Worm (Caenorhabditis elegans) whole organism, L1 larva: Measurements from ENCODE around the gene gcy-32.

Source experiments
- C04F5.9 ChIP-seq: sonication (generic microtip); optimal IDR thresholded peaks from 2 replicates; lab custom pipeline; 2016; ENCODE audit warnings: missing genetic modification characterization, missing compliant biosample characterization
- C16A3.4 ChIP-seq: fragments of 150-350 bp; optimal IDR thresholded peaks from 2 replicates; lab custom pipeline; 2014; ENCODE audit warnings: missing biosample characterization, missing genetic modification characterization
- Y116A8C.19 ChIP-seq: sonication (generic microtip); optimal IDR thresholded peaks from 2 replicates; lab custom pipeline; 2016; ENCODE audit warnings: missing compliant biosample characterization, missing genetic modification characterization, borderline replicate concordance
- alr-1 ChIP-seq: fragments of 200-800 bp; sonication (Bioruptor generic); optimal IDR thresholded peaks from 2 replicates; lab custom pipeline; 2018; ENCODE audit warnings: borderline replicate concordance, mild to moderate bottlenecking, missing genetic modification characterization, missing compliant biosample characterization
- ama-1 ChIP-seq: fragments of 150-350 bp; optimal IDR thresholded peaks from 2 replicates; lab custom pipeline; 2014
- blmp-1 ChIP-seq: fragments of 150-350 bp; optimal IDR thresholded peaks from 2 replicates; lab custom pipeline; 2014; ENCODE audit warnings: missing biosample characterization, missing genetic modification characterization
- ceh-63 ChIP-seq: fragments of 200-800 bp; sonication (Bioruptor generic); optimal IDR thresholded peaks from 2 replicates; lab custom pipeline; 2018; ENCODE audit warnings: mild to moderate bottlenecking, missing genetic modification characterization, missing compliant biosample characterization
- ceh-82 ChIP-seq, 3 experiments: fragments of 150-350 bp in 1 of 3; sonication (generic microtip) in 2 of 3; optimal IDR thresholded peaks; 2 replicates each; lab custom pipeline; 2014 to 2017; ENCODE audit warnings: missing biosample characterization in 3 of 3, missing genetic modification characterization in 3 of 3
- ceh-88 ChIP-seq: fragments of 200-800 bp; sonication (Bioruptor generic); IDR thresholded peaks from 2 replicates; pipeline ENCODE4 v1.3.6; 2022; ENCODE audit warnings: missing genetic modification characterization, missing compliant biosample characterization
- ceh-90 ChIP-seq: sonication (generic microtip); optimal IDR thresholded peaks from 2 replicates; lab custom pipeline; 2016; ENCODE audit warnings: missing genetic modification characterization, missing compliant biosample characterization
- egl-27 ChIP-seq, 2 experiments: fragments of 150-350 bp in 1 of 2; sonication (generic microtip); optimal IDR thresholded peaks; 3 replicates each; lab custom pipeline; 2017 to 2018; ENCODE audit warnings: missing biosample characterization in 2 of 2, missing genetic modification characterization in 2 of 2, missing genetic modification reagents in 2 of 2
- elt-3 ChIP-seq, 6 experiments: fragments of 150-350 bp in 1 of 6; sonication (generic microtip); optimal IDR thresholded peaks; 2 replicates each; lab custom pipeline; 2017 to 2018; ENCODE audit warnings: missing biosample characterization in 6 of 6, missing genetic modification characterization in 6 of 6, inconsistent platforms in 1 of 6
- ets-5 ChIP-seq: fragments of 200-800 bp; sonication (Bioruptor generic); IDR thresholded peaks from 2 replicates; pipeline ENCODE4 v1.3.6; 2022; ENCODE audit warnings: missing genetic modification characterization, missing compliant biosample characterization
- fos-1 ChIP-seq: fragments of 150-350 bp; optimal IDR thresholded peaks from 2 replicates; lab custom pipeline; 2014; ENCODE audit warnings: missing biosample characterization, missing genetic modification characterization
- hlh-17 ChIP-seq: fragments of 200-800 bp; sonication (Bioruptor generic); optimal IDR thresholded peaks from 2 replicates; lab custom pipeline; 2018; ENCODE audit warnings: missing genetic modification characterization, mild to moderate bottlenecking, missing compliant biosample characterization, moderate library complexity, borderline replicate concordance
- hlh-4 ChIP-seq: sonication (generic microtip); optimal IDR thresholded peaks from 2 replicates; lab custom pipeline; 2016; ENCODE audit warnings: mild to moderate bottlenecking, missing genetic modification characterization, missing compliant biosample characterization
- hpl-2 ChIP-seq: fragments of 150-350 bp; optimal IDR thresholded peaks from 2 replicates; lab custom pipeline; 2014; ENCODE audit warnings: missing biosample characterization, missing genetic modification reagents, missing genetic modification characterization
- irx-1 ChIP-seq: sonication (generic microtip); optimal IDR thresholded peaks from 2 replicates; lab custom pipeline; 2016; ENCODE audit warnings: missing genetic modification characterization, missing compliant biosample characterization
- isw-1 ChIP-seq: fragments of 200-800 bp; sonication (Bioruptor generic); IDR thresholded peaks from 2 replicates; pipeline ENCODE4 v1.3.6; 2022; ENCODE audit warnings: missing genetic modification characterization, missing compliant biosample characterization
- lin-13 ChIP-seq: fragments of 150-350 bp; optimal IDR thresholded peaks from 2 replicates; lab custom pipeline; 2014; ENCODE audit warnings: missing biosample characterization, missing genetic modification reagents, missing genetic modification characterization
- lir-3 ChIP-seq: sonication (generic microtip); optimal IDR thresholded peaks from 2 replicates; lab custom pipeline; 2016; ENCODE audit warnings: mild to moderate bottlenecking, missing genetic modification characterization, moderate library complexity, missing compliant biosample characterization; ENCODE audit not compliant: poor library complexity
- lsy-2 ChIP-seq, 2 experiments: fragments of 150-350 bp; optimal IDR thresholded peaks; 2 replicates each; lab custom pipeline; 2014; ENCODE audit warnings: missing biosample characterization in 2 of 2, missing genetic modification characterization in 2 of 2
- mdl-1 ChIP-seq, 2 experiments: fragments of 150-350 bp; optimal IDR thresholded peaks; 2 replicates each; lab custom pipeline; 2014 to 2017; ENCODE audit warnings: missing biosample characterization in 2 of 2, missing genetic modification characterization in 2 of 2, inconsistent platforms in 1 of 2
- nhr-11 ChIP-seq: fragments of 150-350 bp; optimal IDR thresholded peaks from 2 replicates; lab custom pipeline; 2014; ENCODE audit warnings: missing biosample characterization, missing genetic modification characterization
- nhr-28 ChIP-seq: fragments of 150-350 bp; optimal IDR thresholded peaks from 2 replicates; lab custom pipeline; 2014; ENCODE audit warnings: missing biosample characterization, missing genetic modification characterization
- nhr-71 ChIP-seq: sonication (generic microtip); optimal IDR thresholded peaks from 2 replicates; lab custom pipeline; 2016; ENCODE audit warnings: mild to moderate bottlenecking, missing genetic modification characterization, moderate library complexity, missing compliant biosample characterization
- nhr-76 ChIP-seq: sonication (generic microtip); optimal IDR thresholded peaks from 2 replicates; lab custom pipeline; 2017; ENCODE audit warnings: missing biosample characterization, missing genetic modification characterization
- nhr-85 ChIP-seq: sonication (generic microtip); peaks from one replicate; lab custom pipeline; 2016; ENCODE audit warnings: missing genetic modification characterization, inconsistent platforms, missing compliant biosample characterization
- nhr-90 ChIP-seq: sonication (generic microtip); optimal IDR thresholded peaks from 2 replicates; lab custom pipeline; 2016; ENCODE audit warnings: mild to moderate bottlenecking, missing genetic modification characterization, missing compliant biosample characterization; ENCODE audit not compliant: poor library complexity
- pax-3 ChIP-seq: fragments of 200-800 bp; sonication (Bioruptor generic); optimal IDR thresholded peaks from 2 replicates; lab custom pipeline; 2018; ENCODE audit warnings: mild to moderate bottlenecking, missing genetic modification characterization, moderate library complexity, missing compliant biosample characterization
- pqm-1 ChIP-seq: sonication (generic microtip); optimal IDR thresholded peaks from 3 replicates; lab custom pipeline; 2017; ENCODE audit warnings: missing biosample characterization, missing genetic modification characterization
- snpc-4 ChIP-seq: fragments of 150-350 bp; optimal IDR thresholded peaks from 2 replicates; lab custom pipeline; 2014; ENCODE audit warnings: missing biosample characterization, missing genetic modification characterization
- sox-4 ChIP-seq: sonication (generic microtip); optimal IDR thresholded peaks from 2 replicates; lab custom pipeline; 2016; ENCODE audit warnings: missing genetic modification characterization, missing compliant biosample characterization
- sptf-1 ChIP-seq: fragments of 150-350 bp; optimal IDR thresholded peaks from 2 replicates; lab custom pipeline; 2014; ENCODE audit warnings: missing biosample characterization, missing genetic modification characterization
- tbx-2 ChIP-seq: sonication (generic microtip); optimal IDR thresholded peaks from 2 replicates; lab custom pipeline; 2016; ENCODE audit warnings: missing genetic modification characterization, missing compliant biosample characterization
- tlp-1 ChIP-seq: fragments of 150-350 bp; optimal IDR thresholded peaks from 2 replicates; lab custom pipeline; 2014; ENCODE audit warnings: missing biosample characterization, missing genetic modification characterization
- unc-130 ChIP-seq: fragments of 150-350 bp; optimal IDR thresholded peaks from 2 replicates; lab custom pipeline; 2017; ENCODE audit warnings: missing biosample characterization, missing genetic modification characterization, inconsistent platforms
- zag-1 ChIP-seq: fragments of 150-350 bp; optimal IDR thresholded peaks from 2 replicates; lab custom pipeline; 2014; ENCODE audit warnings: missing biosample characterization, missing genetic modification characterization
- ztf-4 ChIP-seq: fragments of 150-350 bp; optimal IDR thresholded peaks from 2 replicates; lab custom pipeline; 2014; ENCODE audit warnings: missing biosample characterization, missing genetic modification characterization

gcy-32 gene

DNA sequence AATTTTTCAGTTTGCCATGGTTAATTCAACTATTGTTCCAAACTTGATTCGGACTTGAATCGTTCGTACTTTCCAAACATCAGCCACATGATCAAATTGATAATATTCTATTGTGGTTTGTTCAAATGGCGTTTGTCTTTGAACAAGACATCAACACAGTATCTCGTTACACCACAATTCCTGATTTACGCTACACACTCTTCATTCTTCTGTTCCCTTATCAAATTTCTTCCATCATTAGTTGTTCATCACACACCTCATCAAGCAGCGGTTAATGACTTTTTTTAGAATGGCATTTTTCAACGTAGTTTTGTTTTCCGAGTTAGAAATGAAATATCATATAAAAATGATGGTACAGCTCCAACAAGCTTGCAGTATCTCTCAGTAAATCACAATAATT is 37.1 kb downstream of the gcy-32 start (continued):
- no peak for TF ChIP-seq ceh-90 (tag; lab: Kevin White, UChicago)
- TF ChIP-seq egl-27 (tag; optimal IDR thresholded peaks at IDR 0.05; lab: Kevin White, UChicago), result no peak
- no peak for TF ChIP-seq isw-1 (GFP tag; lab: Robert Waterston, UW)
- no peak for TF ChIP-seq hpl-2 (GFP tag; lab: Kevin White, UChicago)
- TF ChIP-seq sptf-1 (tag; lab: Kevin White, UChicago), result no peak
- TF ChIP-seq unc-130 (tag; lab: Kevin White, UChicago), result no peak
- no peak for TF ChIP-seq ztf-4 (tag; lab: Kevin White, UChicago)
- peak; percentile 26 for TF ChIP-seq nhr-71
- TF ChIP-seq ceh-82 (tag; optimal IDR thresholded peaks at IDR 0.05; lab: Kevin White, UChicago), result no peak
- TF ChIP-seq pqm-1 (tag; lab: Kevin White, UChicago), result no peak
- TF ChIP-seq tlp-1 (tag; lab: Kevin White, UChicago), result no peak
- no peak for TF ChIP-seq tbx-2 (tag; lab: Kevin White, UChicago)
- peak; percentile 48 for TF ChIP-seq blmp-1 (tag; lab: Kevin White, UChicago)
- TF ChIP-seq lir-3, result no peak
- TF ChIP-seq Y116A8C.19, result no peak
- peak; percentile 28 for TF ChIP-seq nhr-85 (tag; lab: Kevin White, UChicago)
- TF ChIP-seq zag-1, result no peak
- no peak for TF ChIP-seq lin-13 (GFP tag; lab: Kevin White, UChicago)
- TF ChIP-seq lsy-2 (tag; optimal IDR thresholded peaks at IDR 0.05; lab: Kevin White, UChicago), result no peak
- no peak for TF ChIP-seq nhr-28 (tag; lab: Kevin White, UChicago)
- no peak for TF ChIP-seq hlh-4
- no peak for TF ChIP-seq irx-1 (tag; lab: Kevin White, UChicago)
- TF ChIP-seq snpc-4, result no peak
- no peak for TF ChIP-seq C04F5.9 (tag; lab: Kevin White, UChicago)

DNA sequence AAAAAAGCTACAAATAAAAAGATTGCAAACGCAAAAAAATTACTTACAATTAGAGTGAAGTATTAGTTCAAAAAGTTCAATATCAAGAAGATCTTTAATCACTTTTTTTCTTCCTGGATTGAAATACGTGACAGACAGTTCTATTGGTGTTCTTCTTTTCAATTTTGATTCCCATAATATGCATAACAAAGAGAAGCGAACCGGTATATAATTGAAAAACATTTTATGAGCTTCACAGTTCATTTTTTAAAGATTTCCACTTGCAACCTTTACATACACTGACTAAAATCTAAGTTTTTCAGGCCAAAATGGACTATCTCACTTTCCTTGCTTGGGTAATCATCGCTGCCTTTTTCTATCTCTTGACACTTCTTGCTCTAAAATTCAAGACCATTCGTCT is 38.8 kb downstream of the gcy-32 start, which contains the start of gene T22G5.1:
T22G5.1 (plus strand) TSS at position 301 of the 400 bp plus-strand sequence.
- TF ChIP-seq alr-1, result no peak
- no peak for TF ChIP-seq C16A3.4 (tag; lab: Kevin White, UChicago)
- TF ChIP-seq mdl-1 (tag; optimal IDR thresholded peaks at IDR 0.05; lab: Kevin White, UChicago), result no peak
- no peak for TF ChIP-seq pax-3 (tag; lab: Kevin White, UChicago)
- no peak for TF ChIP-seq ceh-63 (GFP tag; lab: Kevin White, UChicago)
- TF ChIP-seq ama-1 (lab: Kevin White, UChicago), result no peak
- TF ChIP-seq ets-5 (GFP tag; lab: Robert Waterston, UW), result no peak
- TF ChIP-seq sox-4 (tag; lab: Kevin White, UChicago), result no peak
- no peak for TF ChIP-seq C04F5.9 (tag; lab: Kevin White, UChicago)

DNA sequence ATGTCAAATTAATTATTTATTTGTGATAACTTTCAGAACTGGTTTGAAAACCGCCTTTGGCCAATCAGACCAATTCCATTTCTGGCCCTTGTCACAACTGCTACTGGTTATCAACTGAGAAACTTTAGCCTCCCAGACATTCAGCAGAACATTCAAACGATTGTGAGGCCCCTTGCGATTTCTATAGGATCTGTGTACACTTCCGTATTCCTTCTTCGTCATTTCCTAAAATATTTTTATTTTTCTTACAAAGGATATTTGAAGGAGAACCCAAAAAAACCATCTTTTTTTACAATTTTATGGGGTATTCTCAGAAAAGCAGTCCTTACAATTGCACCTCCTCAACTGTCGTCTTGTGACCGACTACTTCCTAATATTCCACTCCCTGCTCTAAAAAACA is 42.0 kb downstream of the gcy-32 start:
- TF ChIP-seq nhr-85 (tag; lab: Kevin White, UChicago) (peak; percentile 1), ceh-88 (GFP tag; lab: Robert Waterston, UW) (no peak)

- no peak for TF ChIP-seq ets-5 (GFP tag; lab: Robert Waterston, UW)
- no peak for TF ChIP-seq hlh-17 (GFP tag; lab: Kevin White, UChicago)
- TF ChIP-seq nhr-90 (tag; lab: Kevin White, UChicago), result no peak
- no peak for TF ChIP-seq zag-1
- TF ChIP-seq snpc-4, result no peak
- no peak for TF ChIP-seq irx-1 (tag; lab: Kevin White, UChicago)
- TF ChIP-seq elt-3 (tag; optimal IDR thresholded peaks at IDR 0.05; lab: Kevin White, UChicago), result no peak
- no peak for TF ChIP-seq nhr-76 (tag; lab: Kevin White, UChicago)
- no peak for TF ChIP-seq nhr-11 (tag; lab: Kevin White, UChicago)
- no peak for TF ChIP-seq fos-1
- TF ChIP-seq ama-1 (lab: Kevin White, UChicago), result no peak
These were observed 42.4 kb downstream of the gcy-32 start, which contains the start of gene cpt-5 for ce11 chrV:13872895-13873294. cpt-5 (plus strand) TSS chrV:13873195.
